Fruit fly (Drosophila melanogaster) whole organism, embryonic: Measurements from ENCODE around the gene CG42390.

Experiments
- Antp ChIP-seq: fragments of 200-800 bp; sonication (Bioruptor generic); optimal IDR thresholded peaks from 3 replicates; lab custom pipeline; 2016; ENCODE audit warnings: missing biosample characterization, missing genetic modification characterization
- CG10462 ChIP-seq: fragments of 200-800 bp; sonication (Bioruptor generic); optimal IDR thresholded peaks from 2 replicates; lab custom pipeline; 2016; ENCODE audit warnings: missing biosample characterization, missing genetic modification characterization
- CG12071 ChIP-seq: fragments of 200-800 bp; sonication (Bioruptor generic); optimal IDR thresholded peaks from 3 replicates; lab custom pipeline; 2018; ENCODE audit warnings: missing biosample characterization, mild to moderate bottlenecking, missing genetic modification characterization
- CG13775 ChIP-seq: fragments of 200-800 bp; sonication (Bioruptor generic); optimal IDR thresholded peaks from 3 replicates; lab custom pipeline; 2017; ENCODE audit warnings: missing biosample characterization, mild to moderate bottlenecking, missing genetic modification characterization
- CG16813 ChIP-seq: fragments of 200-800 bp; sonication (Bioruptor generic); IDR thresholded peaks from 3 replicates; pipeline ENCODE4 v1.3.6; 2022; ENCODE audit warnings: missing biosample characterization, missing genetic modification characterization; ENCODE audit not compliant: partially characterized antibody
- CG16815 ChIP-seq: fragments of 200-800 bp; sonication (Bioruptor generic); optimal IDR thresholded peaks from 3 replicates; lab custom pipeline; 2017; ENCODE audit warnings: missing biosample characterization, mild to moderate bottlenecking, missing genetic modification characterization
- CG17361 ChIP-seq: fragments of 200-800 bp; sonication (Bioruptor generic); IDR thresholded peaks from 3 replicates; pipeline ENCODE4 v1.3.6; 2022; ENCODE audit warnings: missing biosample characterization, missing genetic modification characterization
- CG17612 ChIP-seq: fragments of 200-800 bp; sonication (Bioruptor generic); IDR thresholded peaks from 2 replicates; pipeline ENCODE4 v1.3.6; 2022; ENCODE audit warnings: missing biosample characterization, missing genetic modification characterization
- CG18619 ChIP-seq: fragments of 200-800 bp; sonication (Bioruptor generic); optimal IDR thresholded peaks from 3 replicates; lab custom pipeline; 2017; ENCODE audit warnings: missing biosample characterization, mild to moderate bottlenecking, missing genetic modification characterization
- CG2116 ChIP-seq: fragments of 200-800 bp; sonication (Bioruptor generic); optimal IDR thresholded peaks from 3 replicates; lab custom pipeline; 2018; ENCODE audit warnings: missing biosample characterization, mild to moderate bottlenecking, missing genetic modification characterization
- CG2129 ChIP-seq: fragments of 200-800 bp; sonication (Bioruptor generic); IDR thresholded peaks from 2 replicates; pipeline ENCODE4 v1.3.6; 2022; ENCODE audit warnings: missing biosample characterization, missing genetic modification characterization; ENCODE audit not compliant: partially characterized antibody
- CG2889 ChIP-seq: fragments of 200-800 bp; sonication (Bioruptor generic); IDR thresholded peaks from 3 replicates; pipeline ENCODE4 v1.3.6; 2022; ENCODE audit warnings: missing biosample characterization, missing genetic modification characterization
- CG31441 ChIP-seq: fragments of 200-800 bp; sonication (Bioruptor generic); IDR thresholded peaks from 2 replicates; pipeline ENCODE4 v1.3.6; 2022; ENCODE audit warnings: missing biosample characterization, missing genetic modification characterization
- CG3281 ChIP-seq: fragments of 200-800 bp; sonication (Bioruptor generic); optimal IDR thresholded peaks from 3 replicates; lab custom pipeline; 2017; ENCODE audit warnings: missing biosample characterization, mild to moderate bottlenecking, missing genetic modification characterization
- CG4617 ChIP-seq: fragments of 200-800 bp; sonication (Bioruptor generic); optimal IDR thresholded peaks from 3 replicates; lab custom pipeline; 2016; ENCODE audit warnings: missing biosample characterization, missing genetic modification characterization, borderline replicate concordance
- CG6683 ChIP-seq: fragments of 200-800 bp; sonication (Bioruptor generic); optimal IDR thresholded peaks from 2 replicates; lab custom pipeline; 2017; ENCODE audit warnings: missing biosample characterization, mild to moderate bottlenecking, missing genetic modification characterization, missing genetic modification reagents
- CG6813 ChIP-seq: fragments of 200-800 bp; sonication (Bioruptor generic); optimal IDR thresholded peaks from 2 replicates; lab custom pipeline; 2017; ENCODE audit warnings: missing biosample characterization, missing genetic modification characterization, mild to moderate bottlenecking, moderate library complexity, missing genetic modification reagents
- CG7271 ChIP-seq: fragments of 200-800 bp; sonication (Bioruptor generic); optimal IDR thresholded peaks from 2 replicates; lab custom pipeline; 2018; ENCODE audit warnings: missing biosample characterization, mild to moderate bottlenecking, missing genetic modification characterization, moderate library complexity
- CG9437 ChIP-seq: fragments of 200-800 bp; sonication (Bioruptor generic); optimal IDR thresholded peaks from 2 replicates; lab custom pipeline; 2018; ENCODE audit warnings: missing biosample characterization, mild to moderate bottlenecking, missing genetic modification characterization
- CG9817 ChIP-seq: fragments of 200-800 bp; sonication (Bioruptor generic); optimal IDR thresholded peaks from 2 replicates; lab custom pipeline; 2018; ENCODE audit warnings: missing biosample characterization, mild to moderate bottlenecking, missing genetic modification characterization, moderate library complexity
- Camta ChIP-seq: fragments of 200-800 bp; sonication (Bioruptor generic); optimal IDR thresholded peaks from 2 replicates; lab custom pipeline; 2016; ENCODE audit warnings: missing biosample characterization, missing genetic modification characterization
- Dad ChIP-seq: fragments of 200-800 bp; sonication (Bioruptor generic); optimal IDR thresholded peaks from 3 replicates; lab custom pipeline; 2016; ENCODE audit warnings: missing biosample characterization, missing genetic modification characterization
- E2f1 ChIP-seq: fragments of 200-800 bp; sonication (Bioruptor generic); IDR thresholded peaks from 2 replicates; pipeline ENCODE4 v1.3.6; 2022; ENCODE audit warnings: missing biosample characterization, missing genetic modification characterization
- Gsc ChIP-seq: fragments of 200-800 bp; sonication (Bioruptor generic); IDR thresholded peaks from 2 replicates; pipeline ENCODE4 v1.3.6; 2022; ENCODE audit warnings: missing biosample characterization, missing genetic modification characterization
- Hand ChIP-seq: fragments of 200-800 bp; sonication (Bioruptor generic); optimal IDR thresholded peaks from 2 replicates; lab custom pipeline; 2017; ENCODE audit warnings: mild to moderate bottlenecking, missing biosample characterization, missing genetic modification reagents, missing genetic modification characterization
- MTF-1 ChIP-seq: fragments of 200-800 bp; sonication (Bioruptor generic); optimal IDR thresholded peaks from 2 replicates; lab custom pipeline; 2018; ENCODE audit warnings: missing biosample characterization, mild to moderate bottlenecking, missing genetic modification characterization, borderline replicate concordance
- Nf-YA ChIP-seq: fragments of 200-800 bp; sonication (Bioruptor generic); IDR thresholded peaks from 2 replicates; pipeline ENCODE4 v1.3.6; 2022; ENCODE audit warnings: missing biosample characterization, missing genetic modification characterization
- Sin3A ChIP-seq: fragments of >200 bp; optimal IDR thresholded peaks from 2 replicates; lab custom pipeline; 2018
- Usf ChIP-seq: fragments of 200-800 bp; sonication (Bioruptor generic); optimal IDR thresholded peaks from 2 replicates; lab custom pipeline; 2017; ENCODE audit warnings: missing genotype, missing biosample characterization, missing genetic modification characterization
- Xrp1 ChIP-seq: fragments of 200-800 bp; sonication (Bioruptor generic); IDR thresholded peaks from 2 replicates; pipeline ENCODE4 v1.3.6; 2022; ENCODE audit warnings: missing biosample characterization, missing genetic modification characterization
- aop ChIP-seq: fragments of 200-800 bp; sonication (Bioruptor generic); IDR thresholded peaks from 2 replicates; pipeline ENCODE4 v1.3.6; 2022; ENCODE audit warnings: missing biosample characterization, missing genetic modification characterization
- ato ChIP-seq: fragments of 200-800 bp; sonication (Bioruptor generic); IDR thresholded peaks from 2 replicates; pipeline ENCODE4 v1.3.6; 2022; ENCODE audit warnings: missing biosample characterization, missing genetic modification characterization; ENCODE audit not compliant: partially characterized antibody
- bigmax ChIP-seq: fragments of 200-800 bp; sonication (Bioruptor generic); optimal IDR thresholded peaks from 2 replicates; lab custom pipeline; 2018; ENCODE audit warnings: missing biosample characterization, mild to moderate bottlenecking, missing genetic modification characterization
- chm ChIP-seq: fragments of 200-800 bp; sonication (Bioruptor generic); IDR thresholded peaks from 2 replicates; pipeline ENCODE4 v1.3.6; 2022; ENCODE audit warnings: missing biosample characterization, missing genetic modification characterization
- ci ChIP-seq: fragments of 200-800 bp; sonication (Bioruptor generic); IDR thresholded peaks from 3 replicates; pipeline ENCODE4 v1.3.6; 2022; ENCODE audit warnings: missing biosample characterization, missing genetic modification characterization
- croc ChIP-seq: fragments of 200-800 bp; sonication (Bioruptor generic); conservative IDR thresholded peaks from 3 replicates; pipeline ENCODE4 v1.3.6; 2022; ENCODE audit warnings: missing biosample characterization, missing genetic modification characterization
- danr ChIP-seq: fragments of 200-800 bp; sonication (Bioruptor generic); IDR thresholded peaks from 2 replicates; pipeline ENCODE4 v1.3.6; 2022; ENCODE audit warnings: missing biosample characterization, missing genetic modification characterization
- ewg ChIP-seq: fragments of 200-800 bp; sonication (Bioruptor generic); optimal IDR thresholded peaks from 3 replicates; lab custom pipeline; 2017; ENCODE audit warnings: mild to moderate bottlenecking, missing biosample characterization, missing genetic modification reagents, missing genetic modification characterization
- gce ChIP-seq: fragments of 200-800 bp; sonication (Bioruptor generic); IDR thresholded peaks from 3 replicates; pipeline ENCODE4 v1.3.6; 2022; ENCODE audit warnings: missing biosample characterization, missing genetic modification characterization
- gsb ChIP-seq: fragments of 200-800 bp; sonication (Bioruptor generic); IDR thresholded peaks from 2 replicates; pipeline ENCODE4 v1.3.6; 2022; ENCODE audit warnings: missing biosample characterization, missing genetic modification characterization
- hb ChIP-seq: fragments of 200-800 bp; sonication (Bioruptor generic); IDR thresholded peaks from 3 replicates; pipeline ENCODE4 v1.3.6; 2022; ENCODE audit warnings: missing biosample characterization, missing genetic modification characterization; ENCODE audit not compliant: partially characterized antibody
- her ChIP-seq: fragments of 200-800 bp; sonication (Bioruptor generic); optimal IDR thresholded peaks from 2 replicates; lab custom pipeline; 2016; ENCODE audit warnings: missing biosample characterization, missing genetic modification characterization
- pfk ChIP-seq: fragments of 200-800 bp; sonication (Bioruptor generic); optimal IDR thresholded peaks from 2 replicates; lab custom pipeline; 2018; ENCODE audit warnings: missing biosample characterization, mild to moderate bottlenecking, missing genetic modification characterization, moderate library complexity
- phol ChIP-seq: fragments of 200-800 bp; sonication (Bioruptor generic); optimal IDR thresholded peaks from 3 replicates; lab custom pipeline; 2018; ENCODE audit warnings: missing biosample characterization, mild to moderate bottlenecking, missing genetic modification characterization, moderate library complexity
- prd ChIP-seq, 3 experiments: fragments of >200 bp in 2 of 3; fragments of 200-800 bp in 1 of 3; sonication (Bioruptor generic) in 1 of 3; optimal IDR thresholded peaks in 2 of 3; IDR thresholded peaks in 1 of 3; 2 replicates in 2 of 3; 3 replicates in 1 of 3; pipeline versions ENCODE4 v1.3.6 to Lab custom; 2017 to 2022; ENCODE audit warnings: missing biosample characterization in 1 of 3, missing genetic modification characterization in 1 of 3
- schlank ChIP-seq: fragments of 200-800 bp; sonication (Bioruptor generic); optimal IDR thresholded peaks from 2 replicates; lab custom pipeline; 2018; ENCODE audit warnings: missing biosample characterization, mild to moderate bottlenecking, missing genetic modification characterization
- ssp ChIP-seq: fragments of 200-800 bp; sonication (Bioruptor generic); IDR thresholded peaks from 2 replicates; pipeline ENCODE4 v1.3.6; 2022; ENCODE audit warnings: missing biosample characterization, missing genetic modification characterization
- tin ChIP-seq: fragments of 200-800 bp; sonication (Bioruptor generic); optimal IDR thresholded peaks from 3 replicates; lab custom pipeline; 2016; ENCODE audit warnings: missing biosample characterization, missing genetic modification characterization
- trem ChIP-seq: fragments of 200-800 bp; optimal IDR thresholded peaks from 3 replicates; lab custom pipeline; 2019; ENCODE audit warnings: missing biosample characterization, mild to moderate bottlenecking, missing genetic modification characterization, moderate library complexity
- twi ChIP-seq: fragments of 200-800 bp; optimal IDR thresholded peaks from 2 replicates; lab custom pipeline; 2019; ENCODE audit warnings: missing biosample characterization, mild to moderate bottlenecking, missing genetic modification characterization, moderate library complexity
- usp ChIP-seq: fragments of >200 bp; optimal IDR thresholded peaks from 2 replicates; lab custom pipeline; 2017; ENCODE audit warnings: missing biosample characterization, missing genetic modification characterization
- yki ChIP-seq: fragments of >200 bp; optimal IDR thresholded peaks from 3 replicates; lab custom pipeline; 2018

Gene CG42390

dm6 chr3R:22147426-22147825 lies 27.6 kb downstream of the CG42390 start (continued):
- no peak for TF ChIP-seq aop
- no peak for TF ChIP-seq CG13775 (GFP tag; lab: Kevin White, UChicago)
- no peak for TF ChIP-seq usp (GFP tag; lab: Kevin White, UChicago)
- peak; percentile 54 for TF ChIP-seq CG3281 (GFP tag; lab: Kevin White, UChicago)
- TF ChIP-seq Camta (GFP tag; lab: Kevin White, UChicago) = no peak
- no peak for TF ChIP-seq CG12071 (GFP tag; lab: Kevin White, UChicago)
- peak; percentile 25; the same call in 1 of the 2 replicates for TF ChIP-seq CG31441 (GFP tag; lab: Robert Waterston, UW)
- no peak for TF ChIP-seq CG17361 (GFP tag; lab: Robert Waterston, UW)
- no peak for TF ChIP-seq CG16815 (GFP tag; lab: Kevin White, UChicago)
- peak; percentile 10 for TF ChIP-seq CG2116 (GFP tag; lab: Kevin White, UChicago)
- TF ChIP-seq CG17612 (GFP tag; lab: Robert Waterston, UW) = no peak
- TF ChIP-seq CG4617 = no peak
- TF ChIP-seq twi (tag; lab: Kevin White, UChicago) = peak; percentile 70
- peak; percentile 33 for TF ChIP-seq schlank (tag; lab: Kevin White, UChicago)
- TF ChIP-seq trem (tag; lab: Kevin White, UChicago) = peak; percentile 22
- peak; percentile 8 for TF ChIP-seq pfk (GFP tag; lab: Kevin White, UChicago)
- TF ChIP-seq bigmax (GFP tag; lab: Kevin White, UChicago) = no peak
- no peak for TF ChIP-seq ato (GFP tag; lab: Robert Waterston, UW)
- TF ChIP-seq MTF-1 (GFP tag; lab: Kevin White, UChicago) = peak; percentile 73
- TF ChIP-seq Antp (GFP tag; lab: Kevin White, UChicago) = no peak
- peak; percentile 65 for TF ChIP-seq Xrp1
- no peak for TF ChIP-seq phol (tag; lab: Kevin White, UChicago)
- no peak for TF ChIP-seq CG9437 (GFP tag; lab: Kevin White, UChicago)
- TF ChIP-seq CG6683 (GFP tag; lab: Kevin White, UChicago) = peak; percentile 47
- no peak for TF ChIP-seq E2f1 (GFP tag; lab: Robert Waterston, UW)
- TF ChIP-seq Dad (GFP tag; lab: Kevin White, UChicago) = peak; percentile 50
- TF ChIP-seq CG10462 = no peak
- no peak for TF ChIP-seq ci (GFP tag; lab: Robert Waterston, UW)
- peak; percentile 25 for TF ChIP-seq CG18619 (GFP tag; lab: Kevin White, UChicago)
- no peak for TF ChIP-seq gce
- TF ChIP-seq CG2129 (GFP tag; lab: Robert Waterston, UW) = no peak
- TF ChIP-seq prd (optimal IDR thresholded peaks at IDR 0.05; lab: Kevin White, UChicago) = no peak
- peak; percentile 45; the same call in 1 of the 3 replicates for TF ChIP-seq prd (GFP tag; IDR thresholded peaks at IDR 0.05; lab: Robert Waterston, UW)
- no peak for TF ChIP-seq CG9817
- TF ChIP-seq hb (GFP tag; lab: Robert Waterston, UW) = no peak
- TF ChIP-seq ssp = no peak
- no peak for TF ChIP-seq CG7271 (tag; lab: Kevin White, UChicago)
- no peak for TF ChIP-seq Hand (GFP tag; lab: Kevin White, UChicago)
- peak; percentile 15 for TF ChIP-seq her (GFP tag; lab: Kevin White, UChicago)
- no peak for TF ChIP-seq CG2889 (GFP tag; lab: Robert Waterston, UW)
- TF ChIP-seq Gsc (GFP tag; lab: Robert Waterston, UW) = no peak
- TF ChIP-seq gsb (GFP tag; lab: Robert Waterston, UW) = no peak
- no peak for TF ChIP-seq tin (GFP tag; lab: Kevin White, UChicago)
- TF ChIP-seq croc = no peak
- no peak for TF ChIP-seq Usf (GFP tag; lab: Kevin White, UChicago)
- TF ChIP-seq yki (lab: Kevin White, UChicago) = no peak
- TF ChIP-seq CG16813 (GFP tag; lab: Robert Waterston, UW) = no peak
- no peak for TF ChIP-seq Nf-YA (GFP tag; lab: Robert Waterston, UW)
- TF ChIP-seq ewg (GFP tag; lab: Kevin White, UChicago) = no peak
- no peak for TF ChIP-seq Sin3A (lab: Kevin White, UChicago)
- peak; percentile 88 for TF ChIP-seq CG6813 (GFP tag; lab: Kevin White, UChicago)
- TF ChIP-seq danr (GFP tag; lab: Robert Waterston, UW) = no peak
- peak; percentile 69 for TF ChIP-seq chm (GFP tag; lab: Robert Waterston, UW)
